Worm (Caenorhabditis elegans): ENCODE data around the gene F17C11.12.
A peak's percentile ranks its signal among the peaks of the same experiment; 100 is the strongest.

F17C11.12 gene

DNA sequence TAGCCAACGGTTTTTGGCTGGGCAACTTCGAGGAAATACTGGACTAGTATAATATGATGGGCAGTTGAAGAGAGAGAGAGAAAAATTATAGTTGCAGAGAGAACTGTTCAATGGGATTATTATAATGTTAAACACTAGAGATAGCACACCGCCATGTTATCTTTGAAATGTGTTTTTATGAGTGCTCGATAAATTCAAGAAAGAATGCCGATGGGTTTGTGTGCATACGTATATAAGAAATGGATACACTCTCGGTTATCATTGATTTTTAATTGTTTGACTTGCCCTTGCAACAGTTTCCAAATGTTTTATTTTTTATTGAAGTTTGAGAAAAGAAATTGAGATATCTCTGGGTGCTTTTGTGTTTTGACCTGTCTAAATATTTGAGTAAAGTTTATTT lies at the start of gene F17C11.12:
Gene F17C11.12 (minus strand): TSS at position 240 of the 400 bp plus-strand sequence.
- no peak for TF ChIP-seq ztf-29 (GFP tag; IDR thresholded peaks at IDR 0.05)
- TF ChIP-seq T22C8.4 (GFP tag; IDR thresholded peaks at IDR 0.05) = no peak
- TF ChIP-seq klf-2 (GFP tag; conservative IDR thresholded peaks at IDR 0.05) = no peak
- no peak for TF ChIP-seq med-1 (GFP tag; optimal IDR thresholded peaks at IDR 0.05; ENCODE audit: insufficient read depth)
- TF ChIP-seq flt-1 (GFP tag; IDR thresholded peaks at IDR 0.05) = no peak
- TF ChIP-seq tab-1 (GFP tag; IDR thresholded peaks at IDR 0.05) = no peak
- TF ChIP-seq cog-1 (tag; optimal IDR thresholded peaks at IDR 0.05) = no peak
- no peak for TF ChIP-seq ref-1 (GFP tag; conservative IDR thresholded peaks at IDR 0.05)
- no peak for TF ChIP-seq ztf-23 (GFP tag; IDR thresholded peaks at IDR 0.05)

DNA sequence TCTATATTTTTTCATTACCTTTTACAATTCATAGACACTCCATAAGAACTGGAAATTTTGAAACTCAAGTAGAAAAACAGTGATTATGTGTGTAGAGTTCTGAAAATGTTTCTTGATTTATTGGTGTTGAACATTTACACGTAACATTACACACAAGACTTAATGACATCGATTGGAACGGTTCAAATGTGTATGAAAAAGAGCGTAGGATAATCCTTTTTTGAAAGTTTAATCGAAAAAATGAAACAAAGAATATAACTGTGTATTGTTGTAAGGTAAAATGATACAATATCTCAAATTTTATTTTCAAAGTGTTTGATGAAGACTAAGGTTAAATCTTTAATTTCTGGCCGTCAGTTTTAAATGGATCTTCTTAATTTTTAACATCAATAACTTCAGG lies 44.4 kb upstream of the F17C11.12 start, which contains the start of gene fig-1:
Gene fig-1 (minus strand): TSS at position 101 of the 400 bp plus-strand sequence.
- no peak for TF ChIP-seq flt-1 (GFP tag; IDR thresholded peaks at IDR 0.05)
- no peak for TF ChIP-seq cog-1 (tag; optimal IDR thresholded peaks at IDR 0.05)
- no peak for TF ChIP-seq ztf-29 (GFP tag; IDR thresholded peaks at IDR 0.05)
- TF ChIP-seq ztf-23 (GFP tag; IDR thresholded peaks at IDR 0.05) = no peak
- TF ChIP-seq tab-1 (GFP tag; IDR thresholded peaks at IDR 0.05) = no peak
- no peak for TF ChIP-seq klf-2 (GFP tag; conservative IDR thresholded peaks at IDR 0.05)
- no peak for TF ChIP-seq ref-1 (GFP tag; conservative IDR thresholded peaks at IDR 0.05)
- no peak for TF ChIP-seq med-1 (GFP tag; optimal IDR thresholded peaks at IDR 0.05; ENCODE audit: insufficient read depth)
- no peak for TF ChIP-seq T22C8.4 (GFP tag; IDR thresholded peaks at IDR 0.05)

- TF ChIP-seq med-1 (GFP tag; optimal IDR thresholded peaks at IDR 0.05; ENCODE audit: insufficient read depth) (no peak), flt-1 (GFP tag; IDR thresholded peaks at IDR 0.05) (no peak), ztf-29 (GFP tag; IDR thresholded peaks at IDR 0.05) (no peak), klf-2 (GFP tag; conservative IDR thresholded peaks at IDR 0.05) (no peak), T22C8.4 (GFP tag; IDR thresholded peaks at IDR 0.05) (no peak)
These were observed 38.4 kb upstream of the F17C11.12 start for ce11 chrV:10975091-10975490.

ce11 chrV:10970930-10971329 lies 34.2 kb upstream of the F17C11.12 start:
- TF ChIP-seq T22C8.4 (GFP tag; IDR thresholded peaks at IDR 0.05) (no peak), ztf-29 (GFP tag; IDR thresholded peaks at IDR 0.05) (no peak), flt-1 (GFP tag; IDR thresholded peaks at IDR 0.05) (no peak), ref-1 (GFP tag; conservative IDR thresholded peaks at IDR 0.05) (no peak), ztf-23 (GFP tag; IDR thresholded peaks at IDR 0.05) (no peak), klf-2 (GFP tag; conservative IDR thresholded peaks at IDR 0.05) (no peak), tab-1 (GFP tag; IDR thresholded peaks at IDR 0.05) (no peak), med-1 (GFP tag; optimal IDR thresholded peaks at IDR 0.05; ENCODE audit: insufficient read depth) (no peak), cog-1 (tag; optimal IDR thresholded peaks at IDR 0.05) (no peak)

DNA sequence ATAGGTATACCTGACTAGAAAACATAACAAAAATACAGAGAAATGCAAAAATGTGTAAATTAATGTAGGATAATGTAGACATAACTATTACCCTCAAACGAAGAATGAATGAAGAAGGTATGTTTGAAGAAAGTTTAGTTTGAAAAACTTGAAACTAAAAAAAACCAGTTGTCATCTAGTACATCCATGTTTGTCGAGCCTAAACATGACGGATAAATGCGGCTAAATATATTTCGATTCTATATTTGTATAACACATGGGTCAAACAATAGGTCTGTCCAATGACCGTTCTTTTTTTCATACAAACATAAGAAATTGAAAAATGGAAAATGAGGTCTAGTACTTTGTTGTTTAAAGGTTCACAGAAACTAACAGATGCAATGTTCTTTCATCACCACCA lies 33.4 kb upstream of the F17C11.12 start, which contains the start of gene F17C11.22:
Gene F17C11.22 (minus strand): TSS at position 101 of the 400 bp plus-strand sequence.
- TF ChIP-seq ref-1 (GFP tag; conservative IDR thresholded peaks at IDR 0.05) (no peak), tab-1 (GFP tag; IDR thresholded peaks at IDR 0.05) (no peak), klf-2 (GFP tag; conservative IDR thresholded peaks at IDR 0.05) (no peak), ztf-23 (GFP tag; IDR thresholded peaks at IDR 0.05) (no peak), ztf-29 (GFP tag; IDR thresholded peaks at IDR 0.05) (no peak), med-1 (GFP tag; optimal IDR thresholded peaks at IDR 0.05; ENCODE audit: insufficient read depth) (no peak), cog-1 (tag; optimal IDR thresholded peaks at IDR 0.05) (no peak), T22C8.4 (GFP tag; IDR thresholded peaks at IDR 0.05) (no peak), flt-1 (GFP tag; IDR thresholded peaks at IDR 0.05) (no peak)

DNA sequence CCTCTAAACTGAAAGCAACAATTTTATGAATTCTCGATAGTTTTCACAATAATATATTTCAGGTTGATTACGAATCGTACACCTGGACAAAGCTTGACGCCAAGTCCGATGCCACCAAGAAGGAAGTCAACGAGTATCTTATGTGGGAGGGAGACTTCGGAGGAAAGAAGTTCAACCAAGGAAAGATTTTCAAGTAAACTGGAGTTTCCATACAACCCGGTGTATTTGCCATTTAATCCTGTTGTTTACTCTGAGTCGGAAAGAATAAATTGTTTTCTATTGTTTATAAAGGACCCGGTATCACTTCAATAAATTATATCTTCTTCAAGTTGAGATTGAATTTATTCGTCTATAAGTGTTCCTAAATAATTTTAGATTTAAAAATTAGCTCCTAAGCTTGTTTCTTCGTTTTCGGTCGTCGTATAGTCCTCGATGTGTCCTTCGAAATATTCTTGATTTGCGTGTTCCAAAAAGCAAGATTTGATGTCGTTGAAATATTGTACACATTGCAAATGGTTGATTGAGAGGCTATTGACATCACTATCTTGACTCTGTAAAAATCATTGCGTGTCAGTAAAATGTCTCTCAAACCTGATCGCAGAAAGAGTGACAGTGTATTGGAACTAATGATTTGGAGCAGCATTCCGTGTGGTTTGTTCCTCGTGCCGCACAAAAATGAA lies 31.0 kb upstream of the F17C11.12 start:
- no peak for TF ChIP-seq tab-1 (GFP tag; IDR thresholded peaks at IDR 0.05)
- TF ChIP-seq ztf-29 (GFP tag; IDR thresholded peaks at IDR 0.05) = no peak
- no peak for TF ChIP-seq ztf-23 (GFP tag; IDR thresholded peaks at IDR 0.05)
- TF ChIP-seq flt-1 (GFP tag; IDR thresholded peaks at IDR 0.05) = no peak
- no peak for TF ChIP-seq klf-2 (GFP tag; conservative IDR thresholded peaks at IDR 0.05)
- no peak for TF ChIP-seq ref-1 (GFP tag; conservative IDR thresholded peaks at IDR 0.05)
- TF ChIP-seq med-1 (GFP tag; optimal IDR thresholded peaks at IDR 0.05; ENCODE audit: insufficient read depth) = no peak
- no peak for TF ChIP-seq cog-1 (tag; optimal IDR thresholded peaks at IDR 0.05)
- no peak for TF ChIP-seq T22C8.4 (GFP tag; IDR thresholded peaks at IDR 0.05)

ce11 chrV:10966874-10967273 lies 30.2 kb upstream of the F17C11.12 start:
- TF ChIP-seq ztf-29 (GFP tag; IDR thresholded peaks at IDR 0.05) (no peak), cog-1 (tag; optimal IDR thresholded peaks at IDR 0.05) (no peak), tab-1 (GFP tag; IDR thresholded peaks at IDR 0.05) (no peak), ref-1 (GFP tag; conservative IDR thresholded peaks at IDR 0.05) (no peak), flt-1 (GFP tag; IDR thresholded peaks at IDR 0.05) (no peak), ztf-23 (GFP tag; IDR thresholded peaks at IDR 0.05) (no peak), klf-2 (GFP tag; conservative IDR thresholded peaks at IDR 0.05) (no peak), med-1 (GFP tag; optimal IDR thresholded peaks at IDR 0.05; ENCODE audit: insufficient read depth) (no peak), T22C8.4 (GFP tag; IDR thresholded peaks at IDR 0.05) (no peak)

ce11 chrV:10965501-10965900 lies 28.8 kb upstream of the F17C11.12 start, which contains the start of the genes ctf-4 and eef-1G:
Gene ctf-4 (minus strand): TSS chrV:10965539.
Gene eef-1G (plus strand): TSS chrV:10965719.
- TF ChIP-seq med-1 (GFP tag; optimal IDR thresholded peaks at IDR 0.05; ENCODE audit: insufficient read depth) (no peak), flt-1 (GFP tag; IDR thresholded peaks at IDR 0.05) (peak; percentile 69), cog-1 (tag; optimal IDR thresholded peaks at IDR 0.05) (peak; percentile 86), T22C8.4 (GFP tag; IDR thresholded peaks at IDR 0.05) (0 out of 2 replicates have a peak, but pooled peaks have one; percentile 25), ztf-23 (GFP tag; IDR thresholded peaks at IDR 0.05) (peak; percentile 100), klf-2 (GFP tag; conservative IDR thresholded peaks at IDR 0.05) (no peak), ref-1 (GFP tag; conservative IDR thresholded peaks at IDR 0.05) (no peak)

- TF ChIP-seq T22C8.4 (GFP tag; IDR thresholded peaks at IDR 0.05) (no peak), ztf-23 (GFP tag; IDR thresholded peaks at IDR 0.05) (peak; percentile 65), klf-2 (GFP tag; conservative IDR thresholded peaks at IDR 0.05) (no peak), cog-1 (tag; optimal IDR thresholded peaks at IDR 0.05) (no peak)
These were observed 24.7 kb upstream of the F17C11.12 start for ce11 chrV:10961448-10961870.

Measured in whole organism, midembryonic.